Worm (Caenorhabditis elegans) whole organism, midembryonic: Measurements from ENCODE around the gene Y75B12A.2.

ENCODE experiments used
- cog-1 ChIP-seq: sonication (generic microtip); optimal IDR thresholded peaks from 2 replicates; lab custom pipeline; 2016; ENCODE audit warnings: missing genetic modification characterization, missing compliant biosample characterization
- flt-1 ChIP-seq: fragments of 200-800 bp; sonication (Bioruptor generic); IDR thresholded peaks from 2 replicates; pipeline ENCODE4 v1.3.6; 2022; ENCODE audit warnings: missing genetic modification characterization, missing compliant biosample characterization
- ztf-29 ChIP-seq: fragments of 200-800 bp; sonication (Bioruptor generic); IDR thresholded peaks from 2 replicates; pipeline ENCODE4 v1.3.6; 2022; ENCODE audit warnings: missing genetic modification reagents, missing genetic modification characterization, missing compliant biosample characterization

ce11 chrV:15089438-15089837 lies 19.9 kb upstream of the Y75B12A.2 start, which contains the start of the genes C01G10.5 and C01G10.4:
- TF ChIP-seq flt-1 (GFP tag; lab: Robert Waterston, UW) = no peak
- no peak for TF ChIP-seq cog-1 (tag; lab: Kevin White, UChicago)
- no peak for TF ChIP-seq ztf-29 (GFP tag; lab: Robert Waterston, UW)
